Fruit fly (Drosophila melanogaster) whole organism, embryonic: ENCODE measurements around the gene Cpr11B.
A peak's percentile ranks its signal among the peaks of the same experiment; 100 is the strongest.

ENCODE experiments used
- Ada2b ChIP-seq: fragments of 200-800 bp; sonication (Bioruptor generic); IDR thresholded peaks from 2 replicates; pipeline ENCODE4 v1.3.6; 2022; ENCODE audit warnings: missing biosample characterization, missing genetic modification characterization
- CG12659 ChIP-seq: fragments of 200-800 bp; sonication (Bioruptor generic); optimal IDR thresholded peaks from 3 replicates; lab custom pipeline; 2017; ENCODE audit warnings: mild to moderate bottlenecking, missing biosample characterization, missing genetic modification reagents, missing genetic modification characterization
- CG1792 ChIP-seq: fragments of 200-800 bp; sonication (Bioruptor generic); optimal IDR thresholded peaks from 2 replicates; lab custom pipeline; 2016; ENCODE audit warnings: missing biosample characterization, missing genetic modification characterization
- CG18262 ChIP-seq: fragments of 200-800 bp; optimal IDR thresholded peaks from 3 replicates; lab custom pipeline; 2019; ENCODE audit warnings: missing biosample characterization, mild to moderate bottlenecking, missing genetic modification characterization, moderate library complexity
- CG18764 ChIP-seq: fragments of 200-800 bp; sonication (Bioruptor generic); optimal IDR thresholded peaks from 3 replicates; lab custom pipeline; 2016; ENCODE audit warnings: missing biosample characterization, missing genetic modification characterization
- CG7271 ChIP-seq: fragments of 200-800 bp; sonication (Bioruptor generic); optimal IDR thresholded peaks from 2 replicates; lab custom pipeline; 2018; ENCODE audit warnings: missing biosample characterization, mild to moderate bottlenecking, missing genetic modification characterization, moderate library complexity
- CG7556 ChIP-seq: fragments of 200-800 bp; sonication (Bioruptor generic); optimal IDR thresholded peaks from 2 replicates; lab custom pipeline; 2017; ENCODE audit warnings: missing biosample characterization, mild to moderate bottlenecking, missing genetic modification characterization
- GATAe ChIP-seq: fragments of 200-800 bp; sonication (Bioruptor generic); conservative IDR thresholded peaks from 2 replicates; pipeline ENCODE4 v1.3.6; 2022; ENCODE audit warnings: missing biosample characterization, missing genetic modification characterization
- fu2 ChIP-seq: fragments of 200-800 bp; sonication (Bioruptor generic); optimal IDR thresholded peaks from 2 replicates; lab custom pipeline; 2016; ENCODE audit warnings: missing biosample characterization, missing genetic modification characterization
- h ChIP-seq: fragments of >200 bp; optimal IDR thresholded peaks from 2 replicates; lab custom pipeline; 2017
- nerfin-2 ChIP-seq: fragments of 200-800 bp; sonication (Bioruptor generic); IDR thresholded peaks from 2 replicates; pipeline ENCODE4 v1.3.6; 2022; ENCODE audit warnings: missing biosample characterization, missing genetic modification characterization; ENCODE audit not compliant: partially characterized antibody
- org-1 ChIP-seq: fragments of 200-800 bp; sonication (Bioruptor generic); optimal IDR thresholded peaks from 2 replicates; lab custom pipeline; 2017; ENCODE audit warnings: missing biosample characterization, missing genetic modification characterization
- so ChIP-seq: fragments of 200-800 bp; sonication (Bioruptor generic); IDR thresholded peaks from 3 replicates; pipeline ENCODE4 v1.3.6; 2022; ENCODE audit warnings: missing biosample characterization, missing genetic modification characterization

- TF ChIP-seq fu2 (GFP tag; lab: Kevin White, UChicago): no peak
- no peak for TF ChIP-seq CG12659 (GFP tag; lab: Kevin White, UChicago)
- no peak for TF ChIP-seq CG1792 (GFP tag; lab: Kevin White, UChicago)
- no peak for TF ChIP-seq CG18764 (GFP tag; lab: Kevin White, UChicago)
- TF ChIP-seq org-1 (GFP tag; lab: Kevin White, UChicago): no peak
- TF ChIP-seq CG7556 (GFP tag; lab: Kevin White, UChicago): peak; percentile 68
- no peak for TF ChIP-seq so (GFP tag; lab: Robert Waterston, UW)
- no peak for TF ChIP-seq GATAe (GFP tag; lab: Robert Waterston, UW)
- no peak for TF ChIP-seq nerfin-2 (GFP tag; lab: Robert Waterston, UW)
- TF ChIP-seq Ada2b (GFP tag; lab: Robert Waterston, UW): no peak
- peak; percentile 11 for TF ChIP-seq CG18262
- no peak for TF ChIP-seq CG7271 (tag; lab: Kevin White, UChicago)
- no peak for TF ChIP-seq h (lab: Kevin White, UChicago)
These were observed 5.9 kb upstream of the Cpr11B start for dm6 chrX:12546857-12547606.
